Fruit fly (Drosophila melanogaster): Measurements from ENCODE around the gene CG6800.

- no peak for TF ChIP-seq Abd-B (GFP tag; optimal IDR thresholded peaks at IDR 0.05)
- TF ChIP-seq foxo (GFP tag; optimal IDR thresholded peaks at IDR 0.05) = no peak
- TF ChIP-seq brk (GFP tag; optimal IDR thresholded peaks at IDR 0.05) = no peak
- TF ChIP-seq h (GFP tag; optimal IDR thresholded peaks at IDR 0.05) = no peak
- no peak for TF ChIP-seq Dfd (GFP tag; optimal IDR thresholded peaks at IDR 0.05)
- no peak for TF ChIP-seq usp (GFP tag; optimal IDR thresholded peaks at IDR 0.05)
- no peak for TF ChIP-seq sv (GFP tag; optimal IDR thresholded peaks at IDR 0.05)
- TF ChIP-seq ey (GFP tag; optimal IDR thresholded peaks at IDR 0.05) = no peak
- TF ChIP-seq Rel (GFP tag; optimal IDR thresholded peaks at IDR 0.05) = no peak
- no peak for TF ChIP-seq Rel (tag; optimal IDR thresholded peaks at IDR 0.05)
- no peak for TF ChIP-seq Hr78 (GFP tag; optimal IDR thresholded peaks at IDR 0.05)
- TF ChIP-seq psq (GFP tag; optimal IDR thresholded peaks at IDR 0.05) = no peak
- no peak for TF ChIP-seq OdsH (GFP tag; optimal IDR thresholded peaks at IDR 0.05)
- no peak for TF ChIP-seq CG9705 (GFP tag; optimal IDR thresholded peaks at IDR 0.05)
- TF ChIP-seq fru (GFP tag; optimal IDR thresholded peaks at IDR 0.05) = no peak
These were observed 31.3 kb downstream of the CG6800 start for dm6 chr3R:21807264-21807663.

All from whole organism, wandering third instar larva.